Fruit fly (Drosophila melanogaster) whole organism: Measurements from ENCODE around the gene Hsc70-3.

Experiments
- Dll ChIP-seq: fragments of >200 bp; optimal IDR thresholded peaks from 2 replicates; lab custom pipeline; 2017
- psq ChIP-seq: fragments of >200 bp; optimal IDR thresholded peaks from 2 replicates; lab custom pipeline; 2017

DNA sequence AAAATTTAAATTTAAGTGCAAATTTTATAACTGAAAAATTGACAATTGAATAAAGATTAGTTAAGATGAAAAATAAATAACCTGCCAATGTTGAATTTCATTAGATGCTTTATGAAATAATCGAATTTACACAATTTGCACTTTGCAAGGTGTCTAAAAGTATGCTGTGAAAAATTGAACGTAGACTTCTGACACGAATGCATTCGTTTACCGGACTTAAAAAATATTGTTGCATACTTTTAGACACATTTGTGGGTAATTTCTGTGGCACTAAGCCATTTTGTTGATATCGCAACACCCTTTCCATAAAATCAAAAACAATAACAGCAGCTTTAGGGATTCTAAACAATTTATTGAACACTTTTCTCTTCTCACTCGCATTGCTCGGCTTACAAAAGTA is 37.5 kb downstream of the Hsc70-3 start:
- TF ChIP-seq Dll (lab: Kevin White, UChicago): no peak
- no peak for TF ChIP-seq psq (lab: Kevin White, UChicago)
